Worm (Caenorhabditis elegans) whole organism, L4/young adult: ENCODE measurements around the gene spe-18.

Source experiments
- W03F9.2 ChIP-seq: fragments of 150-350 bp; optimal IDR thresholded peaks from 2 replicates; lab custom pipeline; 2014; ENCODE audit warnings: missing biosample characterization, missing genetic modification characterization
- dao-5 ChIP-seq: sonication (generic microtip); optimal IDR thresholded peaks from 2 replicates; lab custom pipeline; 2016; ENCODE audit warnings: missing genotype, missing genetic modification characterization, moderate library complexity, missing compliant biosample characterization
- him-1 ChIP-seq: sonication (generic microtip); optimal IDR thresholded peaks from 2 replicates; lab custom pipeline; 2016; ENCODE audit warnings: missing genotype, missing genetic modification reagents, missing genetic modification characterization, missing compliant biosample characterization

DNA sequence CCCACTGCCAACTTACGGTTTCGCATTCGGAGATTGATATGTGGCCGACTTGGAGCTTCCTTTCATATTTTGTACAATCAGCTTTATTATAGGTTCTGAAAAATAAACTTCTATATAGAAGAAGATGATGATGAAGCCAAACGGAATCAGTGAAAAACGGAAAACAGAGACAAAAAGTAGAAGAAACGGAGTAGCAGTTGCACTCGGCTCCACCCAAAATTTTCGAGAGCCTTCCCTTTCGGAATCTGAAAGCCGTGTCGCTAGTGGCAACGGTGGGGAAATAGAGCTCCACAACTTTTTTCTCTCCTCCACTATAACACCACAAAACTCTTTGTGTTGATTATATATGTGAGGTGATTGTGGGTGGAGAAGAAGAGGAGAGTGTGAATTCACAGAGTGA, 28.3 kb upstream of the spe-18 start, which contains the start of gene W09H1.1:
- TF ChIP-seq him-1 (tag; lab: Kevin White, UChicago) (no peak), W03F9.2 (tag; lab: Kevin White, UChicago) (no peak), dao-5 (no peak)
